Worm (Caenorhabditis elegans): Measurements from ENCODE around the gene Y24D9A.6.

The Y24D9A.6 gene

ce11 chrIV:4429901-4430300 lies 29.7 kb upstream of the Y24D9A.6 start, which contains the start of the genes str-185 and R08C7.5 (continued):
- no peak for TF ChIP-seq Y95B8A.8 (GFP tag; IDR thresholded peaks at IDR 0.05)

- no peak for TF ChIP-seq ztf-18 (tag; optimal IDR thresholded peaks at IDR 0.05)
- TF ChIP-seq nfyb-1 (GFP tag; IDR thresholded peaks at IDR 0.05), result peak; percentile 48; the same call in 1 of the 2 replicates
- TF ChIP-seq lir-1 (GFP tag; conservative IDR thresholded peaks at IDR 0.05), result no peak
Observed at ce11 chrIV:4423885-4424284, 23.7 kb upstream of the Y24D9A.6 start.

- TF ChIP-seq sdz-38 (tag; optimal IDR thresholded peaks at IDR 0.05) (no peak), aptf-2 (GFP tag; conservative IDR thresholded peaks at IDR 0.05) (no peak), B0019.2 (GFP tag; conservative IDR thresholded peaks at IDR 0.05) (no peak), lin-54 (GFP tag; optimal IDR thresholded peaks at IDR 0.05) (no peak)
Observed at ce11 chrIV:4423026-4423425, 22.8 kb upstream of the Y24D9A.6 start.

ce11 chrIV:4422029-4422428 lies 21.8 kb upstream of the Y24D9A.6 start, which contains the start of gene clec-175:
clec-175 (plus strand) TSS chrIV:4422329.
- TF ChIP-seq egrh-3 (GFP tag; IDR thresholded peaks at IDR 0.05) (no peak), unc-62 (GFP tag; optimal IDR thresholded peaks at IDR 0.05) (no peak)

DNA sequence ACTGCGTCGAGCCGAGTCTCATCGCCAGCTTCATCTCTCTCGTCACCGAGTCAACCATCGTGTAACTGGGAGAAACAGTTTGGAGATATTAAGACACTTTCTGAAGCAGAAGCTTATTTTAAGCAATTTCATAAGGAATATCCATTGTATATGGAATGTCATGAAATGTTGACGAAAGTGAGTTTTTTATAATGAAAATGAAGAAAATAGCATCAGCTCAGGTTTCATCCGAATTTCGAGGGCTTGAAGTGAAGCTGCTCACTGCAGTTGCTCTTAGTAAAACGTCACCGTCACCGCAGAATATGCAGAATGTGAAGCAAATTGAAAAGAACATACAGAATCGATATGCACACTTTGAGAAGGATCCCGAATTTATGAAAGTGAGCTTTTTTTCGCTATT lies 12.9 kb upstream of the Y24D9A.6 start:
- TF ChIP-seq atf-7 (tag; optimal IDR thresholded peaks at IDR 0.05) (peak; percentile 15), dox-1 (GFP tag; IDR thresholded peaks at IDR 0.05) (peak; percentile 33; the same call in 1 of the 2 replicates), zfh-2 (GFP tag; conservative IDR thresholded peaks at IDR 0.05) (0 out of 2 replicates have a peak, but pooled peaks have one; percentile 35), F52B5.7 (tag; optimal IDR thresholded peaks at IDR 0.05) (peak; percentile 23), ceh-40 (GFP tag; IDR thresholded peaks at IDR 0.05) (no peak), F49E8.2 (tag; optimal IDR thresholded peaks at IDR 0.05; ENCODE audit: insufficient read depth) (no peak), ztf-25 (GFP tag; IDR thresholded peaks at IDR 0.05) (no peak), chd-7 (tag; optimal IDR thresholded peaks at IDR 0.05) (peak; percentile 46), hsf-1 (GFP tag; IDR thresholded peaks at IDR 0.05) (0 out of 2 replicates have a peak, but pooled peaks have one; percentile 22)

DNA sequence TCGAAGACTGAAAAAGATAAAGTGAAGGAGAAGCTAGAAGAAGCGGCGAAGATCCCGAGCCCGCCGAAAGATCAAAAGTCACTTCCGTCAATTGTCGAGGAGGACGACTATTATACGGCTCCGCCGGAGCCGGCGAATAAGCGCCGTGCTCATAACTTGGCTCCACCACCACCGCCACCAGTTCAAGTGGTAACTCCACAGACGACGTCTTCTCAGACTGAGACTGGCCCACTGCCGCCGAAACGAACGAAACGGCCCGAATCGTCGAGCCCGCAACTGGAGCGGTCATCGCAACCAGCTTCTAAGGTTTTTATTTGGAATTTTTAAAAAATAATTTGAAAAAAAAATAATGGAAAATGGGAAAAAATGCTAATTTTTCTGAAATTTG lies 11.7 kb upstream of the Y24D9A.6 start:
- TF ChIP-seq egl-18 (GFP tag; IDR thresholded peaks at IDR 0.05), result no peak
- no peak for TF ChIP-seq F52B5.7 (tag; optimal IDR thresholded peaks at IDR 0.05)
- 0 out of 2 replicates have a peak, but pooled peaks have one; percentile 6 for TF ChIP-seq mcd-1 (GFP tag; IDR thresholded peaks at IDR 0.05)
- TF ChIP-seq T07F8.4 (tag; optimal IDR thresholded peaks at IDR 0.05), result no peak
- no peak for TF ChIP-seq hrde-1 (tag; optimal IDR thresholded peaks at IDR 0.05; ENCODE audit: borderline replicate concordance)
- no peak for TF ChIP-seq attf-5 (GFP tag; optimal IDR thresholded peaks at IDR 0.05)
- TF ChIP-seq Y79H2A.3 (GFP tag; conservative IDR thresholded peaks at IDR 0.05), result 0 out of 2 replicates have a peak, but pooled peaks have one; percentile 58
- peak; percentile 69 for TF ChIP-seq zfh-2 (GFP tag; conservative IDR thresholded peaks at IDR 0.05)

- no peak for TF ChIP-seq ztf-25 (GFP tag; IDR thresholded peaks at IDR 0.05)
- no peak for TF ChIP-seq ceh-91 (GFP tag; IDR thresholded peaks at IDR 0.05)
- TF ChIP-seq B0336.3 (GFP tag; IDR thresholded peaks at IDR 0.05), result no peak
- TF ChIP-seq ama-1 (optimal IDR thresholded peaks at IDR 0.05), result no peak
- TF ChIP-seq ama-1 (GFP tag; optimal IDR thresholded peaks at IDR 0.05), result no peak
- TF ChIP-seq nhr-179 (tag; optimal IDR thresholded peaks at IDR 0.05), result no peak
- TF ChIP-seq egl-18 (GFP tag; IDR thresholded peaks at IDR 0.05), result no peak
- TF ChIP-seq nhr-80 (tag; optimal IDR thresholded peaks at IDR 0.05), result no peak
- no peak for TF ChIP-seq zfh-2 (GFP tag; conservative IDR thresholded peaks at IDR 0.05)
- TF ChIP-seq hlh-26 (GFP tag; conservative IDR thresholded peaks at IDR 0.05), result no peak
- TF ChIP-seq ztf-6 (GFP tag; IDR thresholded peaks at IDR 0.05), result no peak
- TF ChIP-seq B0035.1 (tag; optimal IDR thresholded peaks at IDR 0.05), result no peak
- no peak for TF ChIP-seq repo-1 (tag; optimal IDR thresholded peaks at IDR 0.05)
- no peak for TF ChIP-seq ekl-4 (GFP tag; IDR thresholded peaks at IDR 0.05)
Observed at ce11 chrIV:4411311-4411947, 11.2 kb upstream of the Y24D9A.6 start.
